Worm (Caenorhabditis elegans) whole organism, young adult: ENCODE results near the gene grk-2.

Experiments used
- B0019.2 ChIP-seq: fragments of 200-800 bp; sonication (Bioruptor generic); conservative IDR thresholded peaks from 2 replicates; pipeline ENCODE4 v1.3.6; 2022; ENCODE audit warnings: missing genetic modification reagents, missing genetic modification characterization, missing compliant biosample characterization
- F23B12.7 ChIP-seq: sonication (generic microtip); optimal IDR thresholded peaks from 2 replicates; lab custom pipeline; 2017; ENCODE audit warnings: missing genetic modification characterization, mild to moderate bottlenecking, missing compliant biosample characterization, antibody characterized with exemption, moderate library complexity; ENCODE audit not compliant: insufficient read depth
- bed-1 ChIP-seq: fragments of 200-800 bp; sonication (Bioruptor generic); IDR thresholded peaks from 2 replicates; pipeline ENCODE4 v1.3.6; 2022; ENCODE audit warnings: missing genetic modification reagents, missing genetic modification characterization, missing compliant biosample characterization
- chd-7 ChIP-seq: sonication (generic microtip); optimal IDR thresholded peaks from 2 replicates; lab custom pipeline; 2016; ENCODE audit warnings: mild to moderate bottlenecking, missing genetic modification characterization, moderate library complexity, missing compliant biosample characterization
- lin-35 ChIP-seq, 3 experiments: fragments of 150-350 bp in 2 of 3; sonication (generic microtip) in 1 of 3; optimal IDR thresholded peaks; 2 replicates each; lab custom pipeline; 2014 to 2018; ENCODE audit warnings: missing biosample characterization in 3 of 3, missing genetic modification characterization in 3 of 3, missing genetic modification reagents in 3 of 3
- nhr-179 ChIP-seq: sonication (generic microtip); optimal IDR thresholded peaks from 2 replicates; lab custom pipeline; 2016; ENCODE audit warnings: mild to moderate bottlenecking, missing genetic modification characterization, missing compliant biosample characterization
- pbrm-1 ChIP-seq: fragments of 200-800 bp; sonication (Bioruptor generic); IDR thresholded peaks from 2 replicates; pipeline ENCODE4 v1.3.6; 2022; ENCODE audit warnings: missing genetic modification reagents, missing genetic modification characterization, missing compliant biosample characterization
- pha-4 ChIP-seq: fragments of 150-350 bp; sonication (generic microtip); optimal IDR thresholded peaks from 2 replicates; lab custom pipeline; 2014; ENCODE audit warnings: missing biosample characterization, missing genetic modification reagents, missing genetic modification characterization
- rcor-1 ChIP-seq: fragments of 200-800 bp; sonication (Bioruptor generic); IDR thresholded peaks from 2 replicates; pipeline ENCODE4 v1.3.6; 2022; ENCODE audit warnings: missing genetic modification reagents, missing genetic modification characterization, missing compliant biosample characterization
- repo-1 ChIP-seq: sonication (generic microtip); optimal IDR thresholded peaks from 2 replicates; lab custom pipeline; 2017; ENCODE audit warnings: mild to moderate bottlenecking, missing genetic modification characterization, missing compliant biosample characterization
- snpc-4 ChIP-seq, 5 experiments: fragments of 150-350 bp in 1 of 5; sonication (generic microtip) in 4 of 5; optimal IDR thresholded peaks; 2 replicates each; lab custom pipeline; 2014 to 2018; ENCODE audit warnings: missing genetic modification characterization in 5 of 5, missing biosample characterization in 3 of 5, antibody characterized with exemption in 2 of 5, mild to moderate bottlenecking in 2 of 5, missing compliant biosample characterization in 2 of 5, missing genotype in 2 of 5, moderate library complexity in 2 of 5, missing genetic modification reagents in 1 of 5

ce11 chrIII:691933-692332 lies 16.0 kb downstream of the grk-2 start, which contains the start of gene W02B3.7:
- TF ChIP-seq lin-35 (GFP tag; optimal IDR thresholded peaks at IDR 0.05; lab: Kevin White, UChicago) = no peak
- TF ChIP-seq nhr-179 = no peak
- no peak for TF ChIP-seq B0019.2
- no peak for TF ChIP-seq chd-7
- TF ChIP-seq pha-4 (tag; lab: Kevin White, UChicago) = no peak
- TF ChIP-seq F23B12.7 = no peak
- no peak for TF ChIP-seq repo-1 (tag; lab: Kevin White, UChicago)
- no peak for TF ChIP-seq pbrm-1 (GFP tag; lab: Robert Waterston, UW)
- no peak for TF ChIP-seq bed-1
- TF ChIP-seq rcor-1 (GFP tag; lab: Robert Waterston, UW) = no peak
- TF ChIP-seq snpc-4 (GFP tag; optimal IDR thresholded peaks at IDR 0.05; lab: Kevin White, UChicago) = no peak
- no peak for TF ChIP-seq snpc-4 (tag; optimal IDR thresholded peaks at IDR 0.05; lab: Kevin White, UChicago)
